Fruit fly (Drosophila melanogaster): ENCODE data around the gene CG43335.
A peak's percentile ranks its signal among the peaks of the same experiment; 100 is the strongest.

CG43335 gene

DNA sequence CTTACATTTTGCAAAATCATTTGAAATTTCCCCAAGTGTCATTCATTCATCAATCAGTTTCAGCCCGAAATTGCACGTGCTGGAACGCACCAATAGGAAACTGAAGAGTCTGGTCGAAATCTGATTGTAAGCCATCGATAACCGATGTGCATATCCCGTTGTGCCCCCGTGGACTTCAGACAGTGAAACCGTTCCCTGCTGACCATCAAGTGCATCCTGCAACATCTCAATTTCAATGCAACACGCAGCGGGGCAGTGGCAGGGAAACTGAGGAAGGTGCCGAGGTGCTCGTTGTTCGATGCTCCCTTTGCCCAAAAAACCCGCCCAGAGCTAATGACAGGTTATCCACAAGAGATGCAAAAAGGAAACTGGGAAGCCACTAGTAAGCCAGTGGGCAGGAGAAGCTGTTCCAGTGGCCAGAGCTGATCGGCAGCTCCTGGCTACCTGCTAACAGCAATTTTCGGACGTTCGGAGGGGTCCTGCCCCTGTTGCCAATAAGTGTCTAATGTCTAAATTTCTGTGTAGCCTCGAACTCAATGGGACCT, 11.7 kb downstream of the CG43335 start:
- no peak for TF ChIP-seq Oaz (GFP tag; IDR thresholded peaks at IDR 0.05)
- peak; percentile 79 for TF ChIP-seq D (optimal IDR thresholded peaks at IDR 0.05)
- no peak for TF ChIP-seq D (GFP tag; optimal IDR thresholded peaks at IDR 0.05)
- peak; percentile 70 for TF ChIP-seq zen (tag; optimal IDR thresholded peaks at IDR 0.05)
- peak in 1 of 2 experiments; percentile 52 for TF ChIP-seq insv (GFP tag; optimal IDR thresholded peaks at IDR 0.05)
- TF ChIP-seq Elba2 (GFP tag; optimal IDR thresholded peaks at IDR 0.05): peak; percentile 93
- TF ChIP-seq Ets65A (GFP tag): peak; percentile 54
- TF ChIP-seq twi (tag; optimal IDR thresholded peaks at IDR 0.05): peak; percentile 37
- no peak for TF ChIP-seq odd (GFP tag; optimal IDR thresholded peaks at IDR 0.05)

dm6 chr3R:15648898-15649297, 13.6 kb downstream of the CG43335 start:
- no peak for TF ChIP-seq dysf (GFP tag; IDR thresholded peaks at IDR 0.05)
- TF ChIP-seq twi (tag; optimal IDR thresholded peaks at IDR 0.05): peak; percentile 4
- TF ChIP-seq gro (GFP tag; optimal IDR thresholded peaks at IDR 0.05): no peak
- TF ChIP-seq tap (tag; optimal IDR thresholded peaks at IDR 0.05): no peak
- no peak for TF ChIP-seq Rx (GFP tag; IDR thresholded peaks at IDR 0.05)
- no peak for TF ChIP-seq CG7271 (tag; optimal IDR thresholded peaks at IDR 0.05)
- peak; percentile 19 for TF ChIP-seq CG15479 (GFP tag; optimal IDR thresholded peaks at IDR 0.05)
- no peak for TF ChIP-seq Bgb (GFP tag; IDR thresholded peaks at IDR 0.05; ENCODE audit: partially characterized antibody)
- TF ChIP-seq CG1233 (GFP tag; optimal IDR thresholded peaks at IDR 0.05): no peak
- peak; percentile 44 for TF ChIP-seq D (optimal IDR thresholded peaks at IDR 0.05)
- no peak for TF ChIP-seq D (GFP tag; optimal IDR thresholded peaks at IDR 0.05)
- no peak for TF ChIP-seq CG18599 (GFP tag; optimal IDR thresholded peaks at IDR 0.05)
- no peak for TF ChIP-seq insv (GFP tag; optimal IDR thresholded peaks at IDR 0.05)
- TF ChIP-seq sob (GFP tag; IDR thresholded peaks at IDR 0.05): no peak
- no peak for TF ChIP-seq CG31365 (tag; optimal IDR thresholded peaks at IDR 0.05)
- TF ChIP-seq Spps (tag; optimal IDR thresholded peaks at IDR 0.05): no peak
- no peak for TF ChIP-seq Fer1 (GFP tag; optimal IDR thresholded peaks at IDR 0.05)
- no peak for TF ChIP-seq bowl (GFP tag; IDR thresholded peaks at IDR 0.05)
- no peak for TF ChIP-seq ranshi (GFP tag; IDR thresholded peaks at IDR 0.05)
- TF ChIP-seq CG11504 (tag; optimal IDR thresholded peaks at IDR 0.05): no peak
- TF ChIP-seq CG13123 (GFP tag; optimal IDR thresholded peaks at IDR 0.05): no peak
- TF ChIP-seq zen (tag; optimal IDR thresholded peaks at IDR 0.05): peak; percentile 94
- TF ChIP-seq vfl (GFP tag; optimal IDR thresholded peaks at IDR 0.05): no peak
- TF ChIP-seq z (GFP tag; IDR thresholded peaks at IDR 0.05): no peak
- TF ChIP-seq prd (optimal IDR thresholded peaks at IDR 0.05): no peak
- peak; percentile 71; the same call in 1 of the 3 replicates for TF ChIP-seq prd (GFP tag; IDR thresholded peaks at IDR 0.05)
- TF ChIP-seq Hr51 (GFP tag; optimal IDR thresholded peaks at IDR 0.05): no peak
- no peak for TF ChIP-seq CG15269 (tag; optimal IDR thresholded peaks at IDR 0.05)
- no peak for TF ChIP-seq wek (GFP tag; optimal IDR thresholded peaks at IDR 0.05)
- TF ChIP-seq fd3F (GFP tag; optimal IDR thresholded peaks at IDR 0.05): no peak

DNA sequence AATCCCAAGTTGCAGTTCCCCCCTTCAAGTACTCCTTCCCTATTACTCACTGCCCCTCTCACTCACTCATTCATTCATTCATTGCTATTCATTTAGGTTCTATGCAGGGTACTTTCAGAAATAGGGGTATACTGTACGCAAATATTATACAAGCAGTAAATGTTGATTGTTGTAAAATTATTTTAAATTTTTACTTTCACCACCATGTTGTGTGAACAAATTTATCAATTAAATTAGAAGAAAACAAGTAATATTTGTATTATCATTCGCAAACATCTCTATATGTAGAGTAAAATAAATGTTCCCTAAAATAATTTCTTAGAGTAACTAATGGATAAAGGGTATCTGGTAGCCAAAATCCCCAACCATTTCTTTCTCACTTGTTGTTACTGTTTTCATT, 15.0 kb downstream of the CG43335 start:
- TF ChIP-seq bowl (GFP tag; IDR thresholded peaks at IDR 0.05) (no peak), ap (GFP tag; IDR thresholded peaks at IDR 0.05) (no peak), dmrt99B (tag; optimal IDR thresholded peaks at IDR 0.05) (peak; percentile 41), CG11560 (tag; IDR thresholded peaks at IDR 0.05) (no peak), D19A (tag; optimal IDR thresholded peaks at IDR 0.05) (peak; percentile 80), CG17829 (tag; optimal IDR thresholded peaks at IDR 0.05) (peak; percentile 53), CG1233 (GFP tag; optimal IDR thresholded peaks at IDR 0.05) (no peak), lmd (GFP tag; IDR thresholded peaks at IDR 0.05) (peak; percentile 31; the same call in 1 of the 2 replicates), wek (GFP tag; optimal IDR thresholded peaks at IDR 0.05) (peak; percentile 32), CG6272 (GFP tag; IDR thresholded peaks at IDR 0.05) (no peak), sc (optimal IDR thresholded peaks at IDR 0.05) (no peak), sc (GFP tag; optimal IDR thresholded peaks at IDR 0.05) (peak; percentile 27), chif (GFP tag; optimal IDR thresholded peaks at IDR 0.05) (peak in 1 of 2 experiments; percentile 38), CG16779 (GFP tag; IDR thresholded peaks at IDR 0.05) (no peak), CG6175 (GFP tag; IDR thresholded peaks at IDR 0.05) (no peak), trem (tag; optimal IDR thresholded peaks at IDR 0.05) (peak; percentile 16), CG18262 (tag; optimal IDR thresholded peaks at IDR 0.05) (peak; percentile 79), dysf (GFP tag; IDR thresholded peaks at IDR 0.05) (0 out of 3 replicates have a peak, but pooled peaks have one; percentile 15), Scr (GFP tag; IDR thresholded peaks at IDR 0.05; ENCODE audit: partially characterized antibody) (no peak)
